Worm (Caenorhabditis elegans) whole organism, L3 larva: ENCODE measurements around the gene nlp-25.

Experiments
- ZK546.5 ChIP-seq: sonication (generic microtip); optimal IDR thresholded peaks from 2 replicates; lab custom pipeline; 2017; ENCODE audit warnings: missing biosample characterization, missing genetic modification characterization
- aly-2 ChIP-seq: fragments of 150-350 bp; optimal IDR thresholded peaks from 2 replicates; lab custom pipeline; 2014; ENCODE audit warnings: missing biosample characterization, missing genetic modification characterization
- ama-1 ChIP-seq: fragments of 150-350 bp; optimal IDR thresholded peaks from 2 replicates; lab custom pipeline; 2018
- ceh-82 ChIP-seq: fragments of 150-350 bp; optimal IDR thresholded peaks from 2 replicates; lab custom pipeline; 2014; ENCODE audit warnings: missing biosample characterization, missing genetic modification characterization
- daf-12 ChIP-seq: fragments of 150-350 bp; optimal IDR thresholded peaks from 2 replicates; lab custom pipeline; 2014; ENCODE audit warnings: missing biosample characterization, missing genetic modification reagents, missing genetic modification characterization
- egl-27 ChIP-seq: sonication (generic microtip); optimal IDR thresholded peaks from 4 replicates; lab custom pipeline; 2017; ENCODE audit warnings: missing biosample characterization, missing genetic modification reagents, missing genetic modification characterization
- egl-5 ChIP-seq: fragments of 150-350 bp; optimal IDR thresholded peaks from 2 replicates; lab custom pipeline; 2017; ENCODE audit warnings: missing biosample characterization, missing genetic modification reagents, missing genetic modification characterization, inconsistent platforms
- elt-1 ChIP-seq: fragments of 150-350 bp; optimal IDR thresholded peaks from 2 replicates; lab custom pipeline; 2014; ENCODE audit warnings: missing biosample characterization, missing genetic modification characterization
- elt-2 ChIP-seq: sonication (generic microtip); optimal IDR thresholded peaks from 2 replicates; lab custom pipeline; 2016; ENCODE audit warnings: missing genetic modification reagents, mild to moderate bottlenecking, missing genetic modification characterization, missing compliant biosample characterization
- elt-3 ChIP-seq, 3 experiments: fragments of 150-350 bp in 1 of 3; sonication (generic microtip) in 2 of 3; optimal IDR thresholded peaks; 2 replicates in 2 of 3; 4 replicates in 1 of 3; lab custom pipeline; 2014 to 2017; ENCODE audit warnings: missing biosample characterization in 3 of 3, missing genetic modification characterization in 3 of 3
- eor-1 ChIP-seq, 2 experiments: fragments of 150-350 bp; optimal IDR thresholded peaks; 2 replicates each; lab custom pipeline; 2014 to 2018; ENCODE audit warnings: missing biosample characterization in 2 of 2, missing genetic modification characterization in 2 of 2
- fkh-10 ChIP-seq: sonication (generic microtip); optimal IDR thresholded peaks from 2 replicates; lab custom pipeline; 2017; ENCODE audit warnings: missing biosample characterization, missing genetic modification reagents, missing genetic modification characterization
- fkh-2 ChIP-seq: fragments of 150-350 bp; optimal IDR thresholded peaks from 2 replicates; lab custom pipeline; 2014; ENCODE audit warnings: missing biosample characterization, missing genetic modification reagents, missing genetic modification characterization
- fos-1 ChIP-seq: fragments of 150-350 bp; optimal IDR thresholded peaks from 2 replicates; lab custom pipeline; 2014; ENCODE audit warnings: missing biosample characterization, missing genetic modification characterization
- jun-1 ChIP-seq: fragments of 150-350 bp; optimal IDR thresholded peaks from 2 replicates; lab custom pipeline; 2014; ENCODE audit warnings: missing biosample characterization, missing genetic modification reagents, missing genetic modification characterization
- lin-15B ChIP-seq: fragments of 150-350 bp; optimal IDR thresholded peaks from 2 replicates; lab custom pipeline; 2014; ENCODE audit warnings: missing biosample characterization, missing genetic modification characterization
- nhr-23 ChIP-seq: fragments of 150-350 bp; optimal IDR thresholded peaks from 2 replicates; lab custom pipeline; 2014; ENCODE audit warnings: missing biosample characterization, missing genetic modification reagents, missing genetic modification characterization
- nhr-25 ChIP-seq: sonication (generic microtip); optimal IDR thresholded peaks from 2 replicates; lab custom pipeline; 2017; ENCODE audit warnings: missing biosample characterization, missing genetic modification characterization
- nhr-43 ChIP-seq: sonication (generic microtip); optimal IDR thresholded peaks from 2 replicates; lab custom pipeline; 2016; ENCODE audit warnings: mild to moderate bottlenecking, missing genetic modification characterization, missing compliant biosample characterization; ENCODE audit not compliant: poor library complexity, severe bottlenecking
- nhr-67 ChIP-seq: fragments of 150-350 bp; optimal IDR thresholded peaks from 2 replicates; lab custom pipeline; 2014; ENCODE audit warnings: missing biosample characterization, missing genetic modification characterization
- nhr-76 ChIP-seq: fragments of 150-350 bp; sonication (generic microtip); optimal IDR thresholded peaks from 5 replicates; lab custom pipeline; 2014; ENCODE audit warnings: missing biosample characterization, missing genetic modification characterization
- nhr-77 ChIP-seq: fragments of 150-350 bp; optimal IDR thresholded peaks from 2 replicates; lab custom pipeline; 2014; ENCODE audit warnings: missing biosample characterization, missing genetic modification characterization
- pha-4 ChIP-seq: fragments of 150-350 bp; optimal IDR thresholded peaks from 2 replicates; lab custom pipeline; 2014; ENCODE audit warnings: missing biosample characterization, missing genetic modification reagents, missing genetic modification characterization
- pqm-1 ChIP-seq: fragments of 150-350 bp; optimal IDR thresholded peaks from 2 replicates; lab custom pipeline; 2017; ENCODE audit warnings: missing biosample characterization, missing genetic modification characterization, inconsistent platforms
- skn-1 ChIP-seq: fragments of 150-350 bp; optimal IDR thresholded peaks from 2 replicates; lab custom pipeline; 2014; ENCODE audit warnings: missing biosample characterization, missing genetic modification characterization
- snpc-4 ChIP-seq: fragments of 150-350 bp; optimal IDR thresholded peaks from 2 replicates; lab custom pipeline; 2014; ENCODE audit warnings: missing biosample characterization, missing genetic modification characterization
- unc-62 ChIP-seq: fragments of 150-350 bp; sonication (generic microtip); optimal IDR thresholded peaks from 4 replicates; lab custom pipeline; 2014; ENCODE audit warnings: missing biosample characterization, missing genetic modification reagents, missing genetic modification characterization
- zag-1 ChIP-seq: fragments of 150-350 bp; optimal IDR thresholded peaks from 2 replicates; lab custom pipeline; 2014; ENCODE audit warnings: missing biosample characterization, missing genetic modification characterization
- ztf-4 ChIP-seq: fragments of 150-350 bp; optimal IDR thresholded peaks from 2 replicates; lab custom pipeline; 2014; ENCODE audit warnings: missing biosample characterization, missing genetic modification characterization

Gene nlp-25

ce11 chrV:19582256-19582655 is 23.7 kb upstream of the nlp-25 start:
- TF ChIP-seq jun-1 = no peak
- TF ChIP-seq nhr-23 = no peak
- TF ChIP-seq fkh-10 (GFP tag; lab: Kevin White, UChicago) = no peak
- no peak for TF ChIP-seq fos-1
- TF ChIP-seq elt-2 (tag; lab: Kevin White, UChicago) = no peak
- no peak for TF ChIP-seq ama-1

DNA sequence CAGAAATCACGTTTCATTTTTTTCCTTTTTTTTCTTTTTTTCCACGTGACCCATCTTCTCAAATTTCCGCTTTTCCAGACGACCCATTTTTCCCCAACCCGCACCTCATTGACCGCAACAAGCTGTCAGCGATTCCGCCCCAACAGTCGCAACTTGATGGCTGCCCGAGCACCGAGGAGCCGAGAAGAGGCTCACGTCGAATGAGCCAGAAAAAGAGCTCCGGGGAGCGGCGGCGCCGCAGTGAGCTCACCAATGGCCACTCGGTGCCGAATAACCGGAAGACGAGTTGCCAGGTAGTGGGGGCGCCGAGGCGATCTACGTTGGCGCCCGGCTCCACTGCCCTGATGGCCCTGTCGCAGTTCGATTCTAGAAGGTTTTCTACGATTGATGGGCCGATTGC is 15.2 kb upstream of the nlp-25 start:
- TF ChIP-seq unc-62 (GFP tag; lab: Kevin White, UChicago) = no peak
- TF ChIP-seq aly-2 (tag; lab: Kevin White, UChicago) = no peak
- no peak for TF ChIP-seq skn-1 (tag; lab: Kevin White, UChicago)
- TF ChIP-seq elt-1 (tag; lab: Kevin White, UChicago) = no peak
- TF ChIP-seq fkh-2 (tag; lab: Kevin White, UChicago) = no peak

DNA sequence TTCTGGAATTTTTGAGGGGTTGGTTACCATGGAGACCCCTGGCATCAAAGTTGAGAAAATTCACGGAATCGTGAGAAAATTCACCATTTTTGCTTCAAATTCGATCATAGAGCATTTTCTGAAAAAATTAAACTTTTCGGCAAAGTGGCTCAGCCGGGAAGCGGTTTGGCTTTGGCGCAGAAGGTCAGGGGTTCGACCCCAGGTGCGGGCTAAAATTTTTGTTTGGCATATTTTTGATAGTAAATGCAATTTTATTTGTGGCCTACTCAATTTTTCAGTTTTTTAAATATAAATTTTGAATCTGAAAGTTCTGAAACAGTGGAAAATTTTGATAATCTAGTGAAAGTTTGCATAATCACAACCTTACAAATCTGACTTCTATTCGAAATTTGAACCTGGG is 6.9 kb upstream of the nlp-25 start:
- TF ChIP-seq ZK546.5 (tag; lab: Kevin White, UChicago) (no peak), nhr-67 (tag; lab: Kevin White, UChicago) (no peak), elt-2 (tag; lab: Kevin White, UChicago) (no peak), lin-15B (no peak), aly-2 (tag; lab: Kevin White, UChicago) (no peak), daf-12 (tag; lab: Kevin White, UChicago) (no peak), jun-1 (no peak), unc-62 (GFP tag; lab: Kevin White, UChicago) (no peak), snpc-4 (tag; lab: Kevin White, UChicago) (no peak), ztf-4 (tag; lab: Kevin White, UChicago) (no peak), nhr-43 (no peak), ama-1 (no peak), nhr-76 (no peak)

- TF ChIP-seq lin-15B = no peak
- no peak for TF ChIP-seq pqm-1 (tag; lab: Kevin White, UChicago)
- TF ChIP-seq ztf-4 (tag; lab: Kevin White, UChicago) = no peak
Observed at ce11 chrV:19605415-19605814, 565 bp upstream of the nlp-25 start.

DNA sequence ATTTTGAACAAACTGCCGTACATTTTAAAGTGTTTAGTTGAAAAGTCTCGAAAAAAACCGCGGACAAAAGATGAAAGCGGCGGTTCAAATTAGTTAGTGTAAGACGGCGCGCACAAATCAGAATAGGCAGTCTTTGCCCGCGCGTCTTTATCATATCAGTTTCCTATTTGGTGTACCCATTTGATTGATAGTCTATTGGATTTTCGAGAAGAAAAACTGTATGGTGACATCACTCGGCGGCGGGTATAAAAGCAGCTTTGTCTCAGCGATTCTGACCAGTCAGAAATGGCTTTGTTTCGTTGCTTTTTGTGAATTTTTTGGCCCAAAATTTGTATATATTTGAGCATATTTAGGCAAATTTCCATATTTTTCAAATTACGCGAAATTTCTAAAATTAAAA is 2.7 kb downstream of the nlp-25 start:
- TF ChIP-seq nhr-43 = peak; percentile 1
- TF ChIP-seq nhr-67 (tag; lab: Kevin White, UChicago) = no peak
- TF ChIP-seq nhr-25 = peak; percentile 2
- peak; percentile 46 for TF ChIP-seq nhr-23
- TF ChIP-seq elt-3 (tag; optimal IDR thresholded peaks at IDR 0.05; lab: Kevin White, UChicago) = peak in 1 of 3 experiments; percentile 66
- TF ChIP-seq zag-1 (tag; lab: Kevin White, UChicago) = no peak
- no peak for TF ChIP-seq elt-2 (tag; lab: Kevin White, UChicago)
- TF ChIP-seq pha-4 (tag; lab: Kevin White, UChicago) = no peak

- TF ChIP-seq fkh-2 (tag; lab: Kevin White, UChicago) (no peak), snpc-4 (tag; lab: Kevin White, UChicago) (no peak), egl-27 (tag; lab: Kevin White, UChicago) (no peak), nhr-77 (tag; lab: Kevin White, UChicago) (no peak), elt-2 (tag; lab: Kevin White, UChicago) (no peak), eor-1 (tag; optimal IDR thresholded peaks at IDR 0.05; lab: Kevin White, UChicago) (no peak), egl-5 (no peak), ceh-82 (tag; lab: Kevin White, UChicago) (no peak), unc-62 (GFP tag; lab: Kevin White, UChicago) (no peak)
Observed at ce11 chrV:19609194-19609593, 3.2 kb downstream of the nlp-25 start, which contains the start of gene grsp-1. TSS of gene grsp-1 (plus strand) at chrV:19609494.

DNA sequence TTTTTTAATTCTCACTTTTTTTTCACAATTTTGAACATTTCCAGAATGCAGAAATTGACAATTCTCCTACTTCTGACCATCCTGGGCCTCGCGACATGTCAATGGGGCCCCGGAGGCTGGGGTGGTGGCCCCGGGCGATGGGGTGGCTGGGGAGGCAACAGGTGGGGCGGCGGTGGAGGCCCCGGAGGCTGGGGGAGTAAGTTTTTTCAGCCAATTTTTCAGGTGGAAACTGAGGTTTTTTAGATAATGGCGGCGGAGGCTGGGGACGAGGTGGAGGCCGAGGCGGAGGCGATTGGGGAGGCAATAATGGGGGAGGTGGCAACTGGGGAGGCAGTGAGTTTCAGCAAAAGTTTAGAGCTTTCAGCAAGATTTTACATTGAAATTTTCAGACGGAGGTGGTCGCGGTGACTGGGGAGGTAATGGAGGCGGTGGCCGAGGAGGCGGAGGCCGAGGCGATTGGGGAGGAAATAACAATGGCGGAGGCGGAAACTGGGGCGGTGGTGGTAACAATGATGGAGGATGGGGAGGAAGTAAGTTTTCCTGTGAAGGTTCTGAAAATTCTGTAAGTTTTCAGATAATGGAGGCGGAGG is 4.2 kb downstream of the nlp-25 start:
- TF ChIP-seq jun-1 (no peak), daf-12 (tag; lab: Kevin White, UChicago) (no peak), ztf-4 (tag; lab: Kevin White, UChicago) (peak; percentile 23)
